Fruit fly (Drosophila melanogaster) ovary, adult (tissue): Measurements from ENCODE around the gene Ctl1.

Experiments
- CG17801 ChIP-seq: fragments of 200-800 bp; optimal IDR thresholded peaks from 2 replicates; lab custom pipeline; 2019; ENCODE audit warnings: missing biosample characterization, mild to moderate bottlenecking, missing genetic modification characterization, moderate library complexity; ENCODE audit not compliant: partially characterized antibody

The Ctl1 gene

DNA sequence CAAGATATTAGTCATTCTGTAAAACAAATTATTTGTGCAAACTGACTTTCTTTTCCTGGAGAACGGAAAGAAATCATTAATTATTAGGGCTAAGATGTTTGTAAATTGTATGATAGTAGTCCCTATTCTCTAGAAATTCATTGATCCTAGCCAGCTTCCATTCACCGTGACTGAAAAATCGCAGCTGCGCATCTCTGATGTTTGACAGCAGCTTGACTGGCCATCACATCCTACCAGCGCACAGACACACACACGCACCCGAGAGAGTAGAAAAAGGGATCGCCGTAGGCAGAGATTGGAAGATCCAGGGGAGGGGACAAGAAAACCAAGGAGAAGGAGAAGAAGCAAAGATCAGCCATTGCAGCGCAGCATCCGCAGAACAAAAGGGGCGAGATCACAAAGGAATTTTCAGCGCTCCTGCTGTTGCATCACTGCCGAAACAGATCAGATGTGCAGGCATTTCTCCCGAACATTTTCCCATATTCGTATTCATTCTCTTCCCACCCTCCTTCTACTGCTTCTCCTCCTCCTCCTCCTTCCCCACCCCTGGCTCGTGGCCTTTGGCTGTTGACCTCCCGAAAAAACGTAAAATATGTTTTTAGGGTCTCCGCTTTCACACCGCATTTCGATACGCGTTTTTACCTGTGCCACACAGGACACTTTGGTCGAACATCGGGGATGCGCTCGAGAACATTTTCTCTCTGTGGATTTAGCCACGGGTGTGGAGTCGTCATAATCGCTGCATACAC lies 24.7 kb upstream of the Ctl1 start:
- TF ChIP-seq CG17801 (GFP tag; lab: Kevin White, UChicago), result no peak

DNA sequence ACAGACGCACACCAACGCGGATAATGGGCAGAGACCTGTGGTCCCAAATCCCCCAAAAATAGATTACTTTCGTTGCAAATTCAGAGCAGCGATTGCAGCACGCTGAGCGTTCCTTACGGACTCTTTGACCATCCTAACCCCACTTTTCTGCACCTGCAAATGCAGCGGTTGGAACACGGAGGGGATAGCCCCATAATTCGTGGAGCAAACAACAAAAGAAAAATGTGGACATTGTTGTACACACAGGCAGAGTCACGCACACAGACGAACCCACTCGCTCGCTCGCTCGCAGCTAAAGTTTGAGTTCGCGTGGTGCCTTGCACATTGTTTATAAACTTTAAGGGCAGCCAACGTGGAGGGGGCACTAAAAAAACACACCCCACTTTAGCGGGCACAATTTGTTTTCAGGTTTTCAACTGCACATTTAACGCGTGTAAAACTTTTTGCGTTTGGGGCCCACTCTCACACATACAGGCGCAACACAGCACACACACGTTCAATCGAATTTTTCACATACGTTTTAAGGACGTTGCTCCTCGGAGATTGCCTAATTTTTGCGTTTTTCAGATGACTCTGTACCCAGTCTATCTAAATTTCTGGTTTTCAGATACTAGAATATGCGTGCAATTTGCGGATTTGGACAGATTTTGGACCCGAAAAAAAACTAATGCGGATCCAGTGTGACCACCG lies 24.0 kb upstream of the Ctl1 start:
- no peak for TF ChIP-seq CG17801 (GFP tag; lab: Kevin White, UChicago)

DNA sequence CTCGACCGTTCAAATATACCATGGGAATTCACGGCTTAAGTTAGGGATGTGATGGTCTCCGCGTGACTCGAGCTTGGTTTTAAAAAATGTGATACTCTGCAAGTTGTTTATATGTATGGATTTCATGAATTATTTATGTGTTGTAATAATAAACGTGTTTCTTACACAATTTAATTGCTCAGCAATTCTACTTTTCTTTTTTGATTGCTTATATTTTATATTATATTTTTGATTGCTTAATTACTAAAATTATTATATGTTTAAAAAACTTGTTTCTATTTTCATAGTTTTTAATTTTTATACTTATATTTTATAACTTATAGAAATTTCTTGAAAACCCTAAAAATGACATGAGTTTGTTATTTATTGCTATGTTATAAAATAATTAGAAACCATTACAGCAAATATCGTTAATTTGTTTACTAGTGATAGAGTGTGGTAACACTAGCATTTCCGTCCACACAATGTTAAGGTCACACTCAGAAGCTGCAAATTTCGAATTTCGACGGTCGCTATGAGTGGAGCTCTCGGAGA lies 23.4 kb upstream of the Ctl1 start, which contains the start of the genes ago and CG1265:
ago (minus strand) TSS at position 6 of the 534 bp plus-strand sequence.
CG1265 (plus strand) TSS at position 476 of the 534 bp plus-strand sequence.
- peak; percentile 32 for TF ChIP-seq CG17801 (GFP tag; lab: Kevin White, UChicago)

DNA sequence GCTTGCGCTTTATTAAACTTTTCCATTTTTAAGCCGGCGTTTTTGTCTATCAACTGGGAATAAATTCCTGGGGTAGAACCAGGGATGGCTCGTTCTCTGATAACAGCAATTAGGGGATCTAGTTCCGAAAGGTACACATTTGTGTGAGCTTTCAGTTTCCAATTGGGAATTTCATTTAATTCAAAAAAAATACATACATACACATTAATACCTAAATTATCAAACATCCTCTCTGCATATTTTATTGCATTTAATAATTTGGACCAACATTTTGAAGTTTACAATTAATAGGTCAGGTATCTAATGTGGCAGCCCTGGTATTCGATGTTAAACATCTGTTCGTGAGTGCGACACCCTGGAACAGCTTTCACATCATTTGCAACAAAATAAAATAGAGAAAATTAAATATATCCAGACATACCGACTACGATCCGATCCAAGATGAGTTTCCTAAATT lies 18.6 kb upstream of the Ctl1 start, which contains the start of the genes CG15011 and CG1309:
CG15011 (minus strand) TSS at position 51 of the 457 bp plus-strand sequence.
CG1309 (plus strand) TSS at position 329 of the 457 bp plus-strand sequence.
- peak; percentile 83 for TF ChIP-seq CG17801 (GFP tag; lab: Kevin White, UChicago)

DNA sequence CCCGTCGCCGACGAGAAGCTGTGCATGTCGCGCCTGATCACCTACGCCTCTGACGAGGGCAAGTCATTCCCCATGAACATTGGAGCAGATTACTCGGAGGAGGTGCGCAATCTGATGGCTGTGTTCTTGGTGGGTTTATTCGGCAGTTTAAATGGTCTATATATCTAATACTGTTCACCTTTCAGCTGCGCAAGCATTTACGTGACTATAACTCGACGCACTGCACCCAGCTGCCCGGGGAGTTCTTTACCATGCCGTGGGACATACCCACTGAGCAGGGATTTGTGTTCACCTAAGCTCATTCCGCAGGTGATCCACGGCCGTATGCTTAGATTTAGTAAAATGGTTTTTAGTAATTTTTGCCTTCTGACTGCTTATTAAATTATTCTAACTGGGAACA lies 16.6 kb upstream of the Ctl1 start:
- no peak for TF ChIP-seq CG17801 (GFP tag; lab: Kevin White, UChicago)

DNA sequence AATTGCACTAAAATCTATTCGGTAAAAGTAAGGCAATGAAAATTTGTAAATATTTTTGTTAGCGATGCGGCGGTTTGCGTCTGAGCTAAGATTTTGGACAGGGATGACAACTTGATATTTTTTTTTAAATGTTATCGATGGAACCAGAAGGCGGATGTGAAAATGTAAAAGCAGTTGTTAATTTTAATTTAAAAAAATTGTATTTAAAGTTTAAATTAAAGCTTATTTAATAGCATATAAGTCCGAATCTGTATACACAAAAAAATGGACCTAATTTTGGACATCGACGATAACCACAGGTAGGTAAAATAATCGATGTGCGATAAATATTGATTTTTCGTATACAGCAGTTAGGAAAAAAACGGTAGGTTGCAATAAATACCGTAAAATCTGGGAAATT lies 15.4 kb upstream of the Ctl1 start, which contains the start of the genes CG11586 and VhaM9.7-a:
CG11586 (minus strand) TSS at position 87 of the 400 bp plus-strand sequence.
VhaM9.7-a (plus strand) TSS at position 322 of the 400 bp plus-strand sequence.
- TF ChIP-seq CG17801 (GFP tag; lab: Kevin White, UChicago), result peak; percentile 15

DNA sequence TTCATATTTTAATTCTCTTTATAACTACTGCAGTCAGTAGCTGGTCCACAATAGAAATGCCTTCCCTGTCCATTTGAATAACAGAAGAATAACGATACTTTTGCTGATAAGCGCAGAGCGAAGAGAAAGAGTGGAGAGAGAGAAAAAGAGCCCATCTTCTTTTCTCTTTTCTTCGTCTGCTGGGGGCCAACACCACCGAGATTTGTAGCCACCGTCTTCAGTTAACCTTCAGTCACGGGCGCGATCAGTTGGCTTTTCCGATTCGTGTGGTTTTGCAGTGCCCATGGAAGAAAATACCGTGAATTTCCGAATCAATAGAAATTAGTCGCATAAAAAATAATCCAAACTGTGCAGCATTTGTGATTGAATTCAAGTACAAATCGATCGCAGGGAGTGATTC lies 14.3 kb upstream of the Ctl1 start, which contains the start of gene CG1273:
CG1273 (plus strand) TSS at position 218 of the 400 bp plus-strand sequence.
- no peak for TF ChIP-seq CG17801 (GFP tag; lab: Kevin White, UChicago)

DNA sequence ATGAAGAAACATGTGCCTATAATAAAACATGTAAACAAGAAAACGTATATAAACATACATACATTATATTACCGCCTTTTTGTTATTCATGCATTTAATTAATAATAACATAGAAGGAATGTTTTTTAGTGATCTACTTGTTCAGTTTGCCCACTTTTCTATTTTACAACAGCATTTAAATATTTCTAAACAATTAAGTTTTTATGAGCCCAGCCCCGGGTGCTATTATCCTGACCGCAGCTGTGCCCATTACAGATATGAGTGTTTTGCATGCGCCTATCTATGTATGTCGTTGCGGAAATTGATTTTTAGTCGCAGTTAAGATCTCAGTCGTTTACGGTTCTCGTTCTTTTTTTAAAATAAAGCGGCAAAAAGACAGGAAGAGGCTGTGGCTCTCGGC lies 12.8 kb upstream of the Ctl1 start:
- no peak for TF ChIP-seq CG17801 (GFP tag; lab: Kevin White, UChicago)

DNA sequence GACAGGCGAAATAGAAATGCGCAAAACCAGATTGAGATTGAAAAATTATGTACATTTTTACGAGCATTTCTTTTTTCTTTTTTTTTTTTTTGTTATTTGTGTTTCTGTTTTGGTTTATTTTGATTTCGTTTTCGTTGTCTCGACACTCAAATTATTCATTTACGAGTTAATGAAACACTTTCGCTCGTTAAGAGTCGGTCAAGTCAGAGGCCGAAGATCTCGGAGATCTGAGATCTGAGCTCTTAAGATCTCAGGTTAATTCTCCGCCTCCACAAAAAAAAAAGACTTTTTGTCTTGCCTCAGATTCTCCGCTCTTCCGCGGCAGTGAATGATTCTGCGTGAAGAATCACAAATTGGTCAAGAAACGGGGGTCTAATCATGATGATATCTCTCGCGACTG lies 11.9 kb upstream of the Ctl1 start:
- no peak for TF ChIP-seq CG17801 (GFP tag; lab: Kevin White, UChicago)

DNA sequence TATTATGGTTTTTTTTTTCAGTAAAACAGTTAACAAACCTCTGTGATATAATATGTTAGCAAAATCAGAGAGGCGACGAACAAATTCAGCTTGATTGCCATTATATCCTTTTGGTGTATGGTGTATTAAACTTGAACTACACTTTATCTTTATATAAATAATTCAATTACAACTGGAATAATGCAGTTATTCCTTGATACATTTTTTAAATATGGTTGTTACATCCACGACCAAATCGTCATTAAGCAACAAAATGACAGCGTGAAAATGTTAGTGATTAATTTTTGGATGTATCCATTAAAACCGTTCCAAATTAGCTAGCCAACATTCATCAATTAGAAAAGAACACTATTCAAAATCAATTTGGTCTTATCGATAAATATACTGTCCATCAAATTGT lies 10.4 kb upstream of the Ctl1 start, which contains the start of gene CG33764:
CG33764 (minus strand) TSS at position 101 of the 400 bp plus-strand sequence.
- no peak for TF ChIP-seq CG17801 (GFP tag; lab: Kevin White, UChicago)

DNA sequence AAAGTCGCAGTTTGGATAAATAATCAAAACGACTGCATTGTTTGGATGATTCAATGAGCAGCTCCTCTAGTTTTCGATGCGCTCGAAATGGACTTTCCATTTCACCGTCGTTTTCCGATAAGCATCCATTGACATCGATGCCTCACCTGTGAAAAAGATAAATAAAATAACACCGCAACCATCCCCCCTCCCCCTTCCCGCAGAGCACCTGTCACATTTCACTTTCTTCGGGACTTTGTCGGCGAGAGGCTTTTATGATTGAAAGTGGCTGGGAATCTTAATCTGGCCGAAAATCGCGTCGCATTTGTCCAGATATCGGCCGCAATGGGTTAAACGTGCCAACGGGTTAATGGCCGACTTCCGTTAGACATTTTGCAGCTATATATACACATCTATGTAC lies 8.6 kb upstream of the Ctl1 start:
- TF ChIP-seq CG17801 (GFP tag; lab: Kevin White, UChicago), result no peak

DNA sequence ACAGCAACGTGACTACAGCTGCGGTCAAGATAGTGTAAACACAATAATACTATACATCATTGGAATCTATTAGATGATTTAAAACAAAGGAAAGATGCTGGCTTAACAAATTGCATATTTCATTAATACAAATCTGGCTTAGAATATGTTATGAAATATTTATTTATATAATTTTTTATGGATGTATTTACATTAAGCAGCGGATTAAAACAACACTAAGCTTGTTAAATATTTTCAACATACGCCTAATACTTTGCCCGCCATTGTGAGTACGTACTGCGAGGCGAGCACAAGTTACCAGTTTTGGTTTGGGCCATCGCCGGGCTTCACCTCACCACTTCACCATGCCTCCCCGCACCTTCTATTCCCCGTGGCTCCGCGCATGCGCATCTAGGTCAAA lies 7.8 kb upstream of the Ctl1 start:
- no peak for TF ChIP-seq CG17801 (GFP tag; lab: Kevin White, UChicago)

DNA sequence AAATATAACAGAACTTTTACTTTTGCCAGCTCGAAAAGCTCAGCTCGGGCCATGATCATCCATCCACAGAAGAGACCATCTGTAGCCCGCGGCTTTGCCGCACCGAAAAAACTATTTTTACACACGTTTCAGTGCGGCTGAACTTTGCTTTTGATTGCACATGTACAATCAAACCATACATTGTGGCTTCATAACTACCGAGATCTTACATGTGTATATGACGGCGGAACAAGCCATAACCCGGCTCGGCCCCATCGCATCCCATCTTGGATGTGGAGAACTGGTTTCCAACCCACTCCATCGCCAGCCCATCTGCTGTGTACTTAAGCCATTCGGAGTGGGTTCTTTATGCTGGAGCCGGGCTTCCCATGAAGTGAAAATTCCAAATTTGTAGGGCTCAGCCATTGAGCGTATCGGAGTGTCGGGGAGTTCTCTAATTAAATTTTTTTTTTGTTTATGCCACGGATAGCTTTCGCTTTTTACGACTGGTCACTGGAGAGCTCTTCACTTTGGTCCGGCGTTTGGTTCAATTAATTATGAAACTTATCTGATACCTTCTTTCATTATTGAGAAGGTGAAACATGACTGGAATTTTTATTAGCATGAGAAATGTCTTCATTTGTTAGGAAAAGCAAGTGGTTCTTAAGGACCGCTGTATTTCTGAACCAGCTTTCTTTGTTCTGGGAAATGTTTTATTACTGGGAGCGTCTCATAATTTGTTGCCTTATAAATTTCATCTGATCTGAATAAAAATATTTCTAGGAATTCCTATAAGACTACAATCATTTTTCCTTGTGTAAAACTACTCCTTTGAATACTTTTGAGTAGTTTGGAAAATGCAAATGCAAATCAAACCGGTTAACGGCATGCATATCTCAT lies 6.6 kb upstream of the Ctl1 start:
- no peak for TF ChIP-seq CG17801 (GFP tag; lab: Kevin White, UChicago)

DNA sequence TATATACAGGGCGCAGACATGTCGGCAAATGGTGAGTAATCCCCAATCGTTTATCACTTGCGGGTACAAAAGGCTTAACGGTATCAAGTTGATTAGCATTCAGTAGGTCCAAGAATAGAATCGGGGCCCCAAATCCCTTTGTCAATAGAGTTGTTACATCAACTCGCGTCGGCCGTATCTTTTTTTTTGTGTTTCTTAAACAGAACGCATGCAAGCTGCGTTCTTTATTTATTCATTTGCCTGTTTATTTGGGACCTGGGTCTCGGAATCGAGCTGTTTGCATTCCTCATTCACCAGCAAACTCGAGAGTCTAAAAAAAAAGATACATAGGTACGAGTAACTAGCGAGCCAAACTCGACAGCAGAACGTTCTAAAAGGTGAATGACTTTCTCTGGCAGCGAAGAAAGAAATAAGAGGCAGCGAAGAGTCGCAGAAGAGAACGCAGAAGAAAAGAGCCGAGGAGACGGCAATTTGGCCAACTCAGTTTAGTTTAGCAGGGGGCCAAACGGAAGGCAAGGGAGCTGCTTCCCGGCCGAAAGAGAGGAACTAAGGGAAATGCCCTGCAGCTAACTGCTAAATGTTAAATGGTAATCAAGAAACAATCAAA lies 5.5 kb upstream of the Ctl1 start:
- no peak for TF ChIP-seq CG17801 (GFP tag; lab: Kevin White, UChicago)
